Worm (Caenorhabditis elegans): ENCODE measurements around the gene H06H21.8.

- TF ChIP-seq gei-17 (GFP tag; optimal IDR thresholded peaks at IDR 0.05) (no peak), ama-1 (optimal IDR thresholded peaks at IDR 0.05) (no peak), ama-1 (GFP tag; optimal IDR thresholded peaks at IDR 0.05) (no peak), lir-1 (GFP tag; conservative IDR thresholded peaks at IDR 0.05) (no peak)
These were observed 11.5 kb downstream of the H06H21.8 start, which contains the start of gene ubxn-6 for ce11 chrIV:4809397-4809796.

Data from whole organism, young adult.